Fruit fly (Drosophila melanogaster) whole organism, embryonic: ENCODE data around the gene CG11726.

Source experiments
- CG10654 ChIP-seq: fragments of 200-800 bp; sonication (Bioruptor generic); optimal IDR thresholded peaks from 2 replicates; lab custom pipeline; 2016; ENCODE audit warnings: missing biosample characterization, missing genetic modification characterization
- CG11398 ChIP-seq: fragments of 200-800 bp; sonication (Bioruptor generic); optimal IDR thresholded peaks from 2 replicates; lab custom pipeline; 2016; ENCODE audit warnings: missing biosample characterization, missing genetic modification characterization
- CG12155 ChIP-seq: fragments of 200-800 bp; sonication (Bioruptor generic); optimal IDR thresholded peaks from 3 replicates; lab custom pipeline; 2016; ENCODE audit warnings: missing biosample characterization, missing genetic modification characterization
- CG12744 ChIP-seq: fragments of 200-800 bp; sonication (Bioruptor generic); optimal IDR thresholded peaks from 2 replicates; lab custom pipeline; 2016; ENCODE audit warnings: missing biosample characterization, missing genetic modification characterization
- CG16863 ChIP-seq: fragments of 200-800 bp; sonication (Bioruptor generic); optimal IDR thresholded peaks from 3 replicates; lab custom pipeline; 2016; ENCODE audit warnings: missing biosample characterization, missing genetic modification characterization
- CG2889 ChIP-seq: fragments of 200-800 bp; sonication (Bioruptor generic); IDR thresholded peaks from 3 replicates; pipeline ENCODE4 v1.3.6; 2022; ENCODE audit warnings: missing biosample characterization, missing genetic modification characterization
- CG32772 ChIP-seq: fragments of 200-800 bp; sonication (Bioruptor generic); IDR thresholded peaks from 2 replicates; pipeline ENCODE4 v1.3.6; 2022; ENCODE audit warnings: missing biosample characterization, missing genetic modification characterization
- CG3281 ChIP-seq: fragments of 200-800 bp; sonication (Bioruptor generic); optimal IDR thresholded peaks from 3 replicates; lab custom pipeline; 2017; ENCODE audit warnings: missing biosample characterization, mild to moderate bottlenecking, missing genetic modification characterization
- CG4404 ChIP-seq: fragments of 200-800 bp; sonication (Bioruptor generic); IDR thresholded peaks from 2 replicates; pipeline ENCODE4 v1.3.6; 2022; ENCODE audit warnings: missing biosample characterization, missing genetic modification characterization
- CG4617 ChIP-seq: fragments of 200-800 bp; sonication (Bioruptor generic); optimal IDR thresholded peaks from 3 replicates; lab custom pipeline; 2016; ENCODE audit warnings: missing biosample characterization, missing genetic modification characterization, borderline replicate concordance
- CG8765 ChIP-seq: fragments of 200-800 bp; sonication (Bioruptor generic); IDR thresholded peaks from 2 replicates; pipeline ENCODE4 v1.3.6; 2022; ENCODE audit warnings: missing biosample characterization, missing genetic modification characterization
- CG9215 ChIP-seq: fragments of 200-800 bp; sonication (Bioruptor generic); IDR thresholded peaks from 2 replicates; pipeline ENCODE4 v1.3.6; 2022; ENCODE audit warnings: missing biosample characterization, missing genetic modification characterization
- D ChIP-seq, 2 experiments: fragments of 200-800 bp in 1 of 2; fragments of >200 bp in 1 of 2; sonication (Bioruptor generic) in 1 of 2; optimal IDR thresholded peaks; 2 replicates in 1 of 2; 3 replicates in 1 of 2; lab custom pipeline; 2017; ENCODE audit warnings: mild to moderate bottlenecking in 1 of 2, missing biosample characterization in 1 of 2, missing genetic modification characterization in 1 of 2, missing genetic modification reagents in 1 of 2
- Dad ChIP-seq: fragments of 200-800 bp; sonication (Bioruptor generic); optimal IDR thresholded peaks from 3 replicates; lab custom pipeline; 2016; ENCODE audit warnings: missing biosample characterization, missing genetic modification characterization
- Dref ChIP-seq: fragments of 200-800 bp; sonication (Bioruptor generic); IDR thresholded peaks from 2 replicates; pipeline ENCODE4 v1.3.6; 2022; ENCODE audit warnings: missing biosample characterization, missing genetic modification characterization
- H2.0 ChIP-seq: fragments of 200-800 bp; sonication (Bioruptor generic); IDR thresholded peaks from 2 replicates; pipeline ENCODE4 v1.3.6; 2022; ENCODE audit warnings: missing biosample characterization, missing genetic modification characterization
- Hr3 ChIP-seq: fragments of 200-800 bp; sonication (Bioruptor generic); optimal IDR thresholded peaks from 3 replicates; lab custom pipeline; 2016; ENCODE audit warnings: missing biosample characterization, missing genetic modification characterization
- Hsf ChIP-seq: fragments of 200-800 bp; sonication (Bioruptor generic); optimal IDR thresholded peaks from 3 replicates; lab custom pipeline; 2016; ENCODE audit warnings: missing biosample characterization, missing genetic modification characterization
- Jarid2 ChIP-seq: fragments of 200-800 bp; sonication (Bioruptor generic); optimal IDR thresholded peaks from 3 replicates; lab custom pipeline; 2017; ENCODE audit warnings: mild to moderate bottlenecking, missing biosample characterization, missing genetic modification reagents, missing genetic modification characterization
- Lhr ChIP-seq: fragments of 200-800 bp; sonication (Bioruptor generic); optimal IDR thresholded peaks from 3 replicates; lab custom pipeline; 2017; ENCODE audit warnings: mild to moderate bottlenecking, missing biosample characterization, missing genetic modification reagents, missing genetic modification characterization
- MTF-1 ChIP-seq: fragments of 200-800 bp; sonication (Bioruptor generic); optimal IDR thresholded peaks from 2 replicates; lab custom pipeline; 2018; ENCODE audit warnings: missing biosample characterization, mild to moderate bottlenecking, missing genetic modification characterization, borderline replicate concordance
- Nf-YB ChIP-seq: fragments of 200-800 bp; sonication (Bioruptor generic); optimal IDR thresholded peaks from 3 replicates; lab custom pipeline; 2019; ENCODE audit warnings: missing biosample characterization, mild to moderate bottlenecking, missing genetic modification characterization, moderate library complexity
- Six4 ChIP-seq: fragments of 200-800 bp; sonication (Bioruptor generic); optimal IDR thresholded peaks from 2 replicates; lab custom pipeline; 2016; ENCODE audit warnings: missing biosample characterization, missing genetic modification characterization
- Taf1 ChIP-seq: fragments of 200-800 bp; sonication (Bioruptor generic); IDR thresholded peaks from 2 replicates; pipeline ENCODE4 v1.3.6; 2022; ENCODE audit warnings: missing biosample characterization, missing genetic modification characterization
- Tbp ChIP-seq: fragments of >200 bp; optimal IDR thresholded peaks from 2 replicates; lab custom pipeline; 2018; ENCODE audit warnings: missing biosample characterization, missing genetic modification characterization
- az2 ChIP-seq: fragments of 200-800 bp; sonication (Bioruptor generic); optimal IDR thresholded peaks from 3 replicates; lab custom pipeline; 2016; ENCODE audit warnings: missing biosample characterization, missing genetic modification characterization
- bab2 ChIP-seq: fragments of 200-800 bp; sonication (Bioruptor generic); optimal IDR thresholded peaks from 2 replicates; lab custom pipeline; 2016; ENCODE audit warnings: missing biosample characterization, missing genetic modification characterization
- btn ChIP-seq: fragments of 200-800 bp; sonication (Bioruptor generic); optimal IDR thresholded peaks from 2 replicates; lab custom pipeline; 2016; ENCODE audit warnings: missing biosample characterization, missing genetic modification characterization
- cg ChIP-seq: fragments of 200-800 bp; sonication (Bioruptor generic); optimal IDR thresholded peaks from 3 replicates; lab custom pipeline; 2019; ENCODE audit warnings: missing biosample characterization, mild to moderate bottlenecking, missing genetic modification characterization, moderate library complexity
- crc ChIP-seq: fragments of 200-800 bp; sonication (Bioruptor generic); optimal IDR thresholded peaks from 2 replicates; lab custom pipeline; 2016; ENCODE audit warnings: missing biosample characterization, missing genetic modification characterization
- cwo ChIP-seq: fragments of 200-800 bp; sonication (Bioruptor generic); optimal IDR thresholded peaks from 3 replicates; lab custom pipeline; 2017; ENCODE audit warnings: missing biosample characterization, missing genetic modification characterization, mild to moderate bottlenecking, moderate library complexity, missing genetic modification reagents
- fd64A ChIP-seq: fragments of 200-800 bp; sonication (Bioruptor generic); optimal IDR thresholded peaks from 3 replicates; lab custom pipeline; 2018; ENCODE audit warnings: missing biosample characterization, mild to moderate bottlenecking, missing genetic modification characterization
- fru ChIP-seq: fragments of >200 bp; optimal IDR thresholded peaks from 2 replicates; lab custom pipeline; 2017
- ftz-f1 ChIP-seq: fragments of 200-800 bp; sonication (Bioruptor generic); optimal IDR thresholded peaks from 2 replicates; lab custom pipeline; 2016; ENCODE audit warnings: missing biosample characterization, missing genetic modification characterization
- grau ChIP-seq: fragments of 200-800 bp; optimal IDR thresholded peaks from 3 replicates; lab custom pipeline; 2019; ENCODE audit warnings: missing biosample characterization, mild to moderate bottlenecking, missing genetic modification characterization, moderate library complexity
- gro ChIP-seq: fragments of 200-800 bp; sonication (Bioruptor generic); optimal IDR thresholded peaks from 2 replicates; lab custom pipeline; 2016; ENCODE audit warnings: missing biosample characterization, missing genetic modification characterization
- hbn ChIP-seq: fragments of 200-800 bp; sonication (Bioruptor generic); IDR thresholded peaks from 2 replicates; pipeline ENCODE4 v1.3.6; 2022; ENCODE audit warnings: missing biosample characterization, missing genetic modification characterization; ENCODE audit not compliant: partially characterized antibody
- ken ChIP-seq: fragments of 200-800 bp; sonication (Bioruptor generic); IDR thresholded peaks from 3 replicates; pipeline ENCODE4 v1.3.6; 2022; ENCODE audit warnings: missing biosample characterization, missing genetic modification characterization
- lov ChIP-seq, 2 experiments: fragments of 200-800 bp in 1 of 2; fragments of >200 bp in 1 of 2; sonication (Bioruptor generic) in 1 of 2; IDR thresholded peaks in 1 of 2; optimal IDR thresholded peaks in 1 of 2; 2 replicates in 1 of 2; 3 replicates in 1 of 2; pipeline versions ENCODE4 v1.3.6 to Lab custom; 2017 to 2022; ENCODE audit warnings: missing biosample characterization in 1 of 2, missing genetic modification characterization in 1 of 2
- luna ChIP-seq: fragments of 200-800 bp; sonication (Bioruptor generic); optimal IDR thresholded peaks from 2 replicates; lab custom pipeline; 2016; ENCODE audit warnings: missing biosample characterization, missing genetic modification characterization
- nmo ChIP-seq: fragments of 200-800 bp; sonication (Bioruptor generic); optimal IDR thresholded peaks from 2 replicates; lab custom pipeline; 2018; ENCODE audit warnings: missing biosample characterization, mild to moderate bottlenecking, missing genetic modification characterization, moderate library complexity
- pan ChIP-seq, 4 experiments: fragments of >200 bp in 3 of 4; fragments of 200-800 bp in 1 of 4; sonication (Bioruptor generic) in 1 of 4; optimal IDR thresholded peaks in 3 of 4; IDR thresholded peaks in 1 of 4; 2 replicates each; pipeline versions ENCODE4 v1.3.6 to Lab custom; 2017 to 2022; ENCODE audit warnings: missing biosample characterization in 2 of 4, missing genetic modification characterization in 2 of 4, mixed read lengths in 1 of 4
- schlank ChIP-seq: fragments of 200-800 bp; sonication (Bioruptor generic); optimal IDR thresholded peaks from 2 replicates; lab custom pipeline; 2018; ENCODE audit warnings: missing biosample characterization, mild to moderate bottlenecking, missing genetic modification characterization
- seq ChIP-seq: fragments of 200-800 bp; sonication (Bioruptor generic); IDR thresholded peaks from 2 replicates; pipeline ENCODE4 v1.3.6; 2022; ENCODE audit warnings: missing biosample characterization, missing genetic modification characterization
- sima ChIP-seq: fragments of 200-800 bp; sonication (Bioruptor generic); optimal IDR thresholded peaks from 2 replicates; lab custom pipeline; 2016; ENCODE audit warnings: missing biosample characterization, missing genetic modification characterization
- so ChIP-seq: fragments of 200-800 bp; sonication (Bioruptor generic); IDR thresholded peaks from 3 replicates; pipeline ENCODE4 v1.3.6; 2022; ENCODE audit warnings: missing biosample characterization, missing genetic modification characterization
- trem ChIP-seq: fragments of 200-800 bp; optimal IDR thresholded peaks from 3 replicates; lab custom pipeline; 2019; ENCODE audit warnings: missing biosample characterization, mild to moderate bottlenecking, missing genetic modification characterization, moderate library complexity
- usp ChIP-seq: fragments of >200 bp; optimal IDR thresholded peaks from 2 replicates; lab custom pipeline; 2017; ENCODE audit warnings: missing biosample characterization, missing genetic modification characterization
- zen ChIP-seq: fragments of 200-800 bp; sonication (Bioruptor generic); optimal IDR thresholded peaks from 3 replicates; lab custom pipeline; 2018; ENCODE audit warnings: missing biosample characterization, mild to moderate bottlenecking, missing genetic modification characterization, moderate library complexity

The CG11726 gene

DNA sequence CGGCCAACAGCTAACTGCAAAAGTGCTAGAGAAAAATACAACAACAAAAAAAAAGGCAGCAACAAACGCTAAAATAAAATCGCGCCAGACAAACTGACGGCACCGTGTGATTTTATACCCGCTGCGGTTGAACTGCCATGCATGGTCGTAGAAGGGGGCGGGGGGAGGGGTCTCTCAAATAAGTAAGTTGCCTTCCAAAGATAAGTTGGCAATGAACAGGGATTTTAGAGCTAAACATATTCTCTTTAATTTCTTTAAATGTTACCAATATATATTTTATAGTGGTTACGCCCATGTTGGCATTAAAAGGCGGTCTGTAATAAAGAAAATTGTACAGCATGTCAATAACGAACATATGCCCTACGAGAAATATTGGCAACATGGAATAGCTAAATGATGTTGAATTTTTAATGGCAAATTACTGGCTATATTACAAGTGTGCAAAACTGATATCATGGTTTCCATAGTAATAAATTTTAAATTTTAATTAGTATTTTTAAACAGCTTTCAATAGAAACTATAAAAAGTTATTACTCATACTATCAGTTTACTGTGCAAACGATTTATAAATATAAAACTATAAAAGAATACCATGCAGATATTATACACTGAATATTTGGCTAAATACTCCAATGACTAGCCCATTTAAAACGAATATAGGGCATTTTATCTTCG, 36.9 kb downstream of the CG11726 start (continued):
- TF ChIP-seq MTF-1 (GFP tag; lab: Kevin White, UChicago) (peak; percentile 2), Hr3 (peak; percentile 68), CG16863 (GFP tag; lab: Kevin White, UChicago) (peak; percentile 67), gro (GFP tag; lab: Kevin White, UChicago) (peak; percentile 44), Jarid2 (GFP tag; lab: Kevin White, UChicago) (peak; percentile 10), CG8765 (peak; percentile 60), fru (no peak), schlank (tag; lab: Kevin White, UChicago) (peak; percentile 52), Lhr (GFP tag; lab: Kevin White, UChicago) (peak; percentile 12), Dad (GFP tag; lab: Kevin White, UChicago) (peak; percentile 41), lov (optimal IDR thresholded peaks at IDR 0.05; lab: Kevin White, UChicago) (no peak), lov (GFP tag; IDR thresholded peaks at IDR 0.05; lab: Robert Waterston, UW) (no peak), trem (tag; lab: Kevin White, UChicago) (peak; percentile 27), usp (GFP tag; lab: Kevin White, UChicago) (no peak), Taf1 (GFP tag; lab: Robert Waterston, UW) (peak; percentile 24; the same call in 1 of the 2 replicates), Hsf (GFP tag; lab: Kevin White, UChicago) (peak; percentile 71), luna (GFP tag; lab: Kevin White, UChicago) (no peak), az2 (GFP tag; lab: Kevin White, UChicago) (peak; percentile 77), CG9215 (peak; percentile 17; the same call in 1 of the 2 replicates), CG32772 (GFP tag; lab: Robert Waterston, UW) (peak; percentile 78), crc (GFP tag; lab: Kevin White, UChicago) (no peak), CG3281 (GFP tag; lab: Kevin White, UChicago) (peak; percentile 42), zen (tag; lab: Kevin White, UChicago) (peak; percentile 68), CG12744 (GFP tag; lab: Kevin White, UChicago) (peak; percentile 17), CG12155 (GFP tag; lab: Kevin White, UChicago) (peak; percentile 74), cg (GFP tag; lab: Kevin White, UChicago) (no peak), hbn (GFP tag; lab: Robert Waterston, UW) (no peak), ken (peak; percentile 74; the same call in 1 of the 3 replicates), nmo (GFP tag; lab: Kevin White, UChicago) (peak; percentile 71), fd64A (GFP tag; lab: Kevin White, UChicago) (no peak), grau (peak; percentile 72), CG2889 (GFP tag; lab: Robert Waterston, UW) (peak; percentile 71), CG11398 (GFP tag; lab: Kevin White, UChicago) (peak; percentile 9), CG4617 (peak; percentile 18), CG4404 (GFP tag; lab: Robert Waterston, UW) (peak; percentile 68), H2.0 (GFP tag; lab: Robert Waterston, UW) (peak; percentile 84), CG10654 (GFP tag; lab: Kevin White, UChicago) (peak; percentile 25), sima (GFP tag; lab: Kevin White, UChicago) (no peak), ftz-f1 (GFP tag; lab: Kevin White, UChicago) (no peak), Dref (GFP tag; lab: Robert Waterston, UW) (no peak), pan (optimal IDR thresholded peaks at IDR 0.05; lab: Kevin White, UChicago) (no peak), pan (GFP tag; optimal IDR thresholded peaks at IDR 0.05 in 1 of 2, IDR thresholded peaks at IDR 0.05 in 1 of 2) (peak in 1 of 2 experiments; percentile 90), so (peak; percentile 61; the same call in 1 of the 3 replicates), seq (peak; percentile 74), D (optimal IDR thresholded peaks at IDR 0.05; lab: Kevin White, UChicago) (no peak), D (GFP tag; optimal IDR thresholded peaks at IDR 0.05; lab: Kevin White, UChicago) (no peak), Tbp (GFP tag; lab: Kevin White, UChicago) (no peak), bab2 (GFP tag; lab: Kevin White, UChicago) (peak; percentile 39), btn (GFP tag; lab: Kevin White, UChicago) (no peak), Nf-YB (GFP tag; lab: Kevin White, UChicago) (peak; percentile 31), Six4 (GFP tag; lab: Kevin White, UChicago) (no peak), cwo (GFP tag; lab: Kevin White, UChicago) (peak; percentile 48)
